Worm (Caenorhabditis elegans): ENCODE data around the gene C45G9.9.

Gene C45G9.9

DNA sequence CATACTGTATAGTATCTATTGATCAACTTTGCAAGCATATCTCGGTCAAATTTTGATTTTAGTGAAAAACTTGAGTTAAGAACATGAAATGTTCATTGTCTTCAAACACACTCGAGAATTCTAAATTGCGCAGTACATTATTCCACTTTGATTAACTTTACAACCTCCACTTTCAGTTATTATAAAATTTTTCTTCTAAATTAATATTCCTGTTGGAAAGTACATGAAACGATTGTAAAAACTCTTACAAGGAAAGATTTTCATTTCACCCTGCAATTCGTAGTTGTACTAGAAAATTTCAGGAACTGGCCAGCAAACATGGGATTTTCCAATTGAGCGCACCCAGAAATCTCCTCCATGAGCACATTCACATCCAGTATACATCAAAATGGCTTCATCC, 10.9 kb downstream of the C45G9.9 start, which contains the start of gene C45G9.14:
C45G9.14 (plus strand) TSS at position 301 of the 400 bp plus-strand sequence.
- TF ChIP-seq tbx-11 (GFP tag; IDR thresholded peaks at IDR 0.05) (no peak), ama-1 (optimal IDR thresholded peaks at IDR 0.05) (no peak), hmbx-1 (tag; optimal IDR thresholded peaks at IDR 0.05) (no peak), ets-7 (tag; optimal IDR thresholded peaks at IDR 0.05) (no peak), scrt-1 (GFP tag; IDR thresholded peaks at IDR 0.05) (no peak), tbx-37 (GFP tag; conservative IDR thresholded peaks at IDR 0.05) (no peak), ceh-36 (tag; optimal IDR thresholded peaks at IDR 0.05) (no peak), ceh-13 (GFP tag; optimal IDR thresholded peaks at IDR 0.05) (no peak), sea-1 (GFP tag; conservative IDR thresholded peaks at IDR 0.05) (no peak), B0310.2 (tag; optimal IDR thresholded peaks at IDR 0.05) (no peak), hmg-4 (GFP tag; optimal IDR thresholded peaks at IDR 0.05) (no peak), hnd-1 (tag; optimal IDR thresholded peaks at IDR 0.05) (no peak), aly-1 (tag; optimal IDR thresholded peaks at IDR 0.05) (no peak), tra-4 (tag; optimal IDR thresholded peaks at IDR 0.05) (no peak), F13C5.2 (tag; optimal IDR thresholded peaks at IDR 0.05) (no peak)

DNA sequence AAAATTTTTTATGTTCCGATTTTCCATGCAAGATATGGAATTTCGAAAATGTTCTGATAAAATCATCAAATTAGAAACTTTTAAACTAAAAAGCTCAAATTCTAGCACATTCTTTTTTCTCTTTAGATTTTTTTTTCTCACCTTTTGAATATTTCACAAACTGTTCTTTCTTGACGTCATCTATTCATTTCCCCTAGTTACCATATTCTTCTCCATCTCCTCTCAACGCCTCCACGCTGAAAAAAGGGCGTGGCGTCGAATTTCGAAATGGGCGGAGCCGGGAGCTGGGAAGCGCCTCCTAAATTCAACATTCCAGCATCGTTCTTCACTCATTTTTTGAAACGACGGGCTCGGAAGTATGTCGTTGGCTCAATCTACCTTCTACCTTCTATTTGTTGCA, 13.5 kb downstream of the C45G9.9 start, which contains the start of gene nlp-43:
nlp-43 (plus strand) TSS at position 301 of the 400 bp plus-strand sequence.
- no peak for TF ChIP-seq scrt-1 (GFP tag; IDR thresholded peaks at IDR 0.05)
- no peak for TF ChIP-seq pes-1 (GFP tag; IDR thresholded peaks at IDR 0.05)
- TF ChIP-seq tbx-37 (GFP tag; conservative IDR thresholded peaks at IDR 0.05): no peak
- no peak for TF ChIP-seq sea-1 (GFP tag; conservative IDR thresholded peaks at IDR 0.05)
- TF ChIP-seq tra-4 (tag; optimal IDR thresholded peaks at IDR 0.05): no peak
- TF ChIP-seq hnd-1 (tag; optimal IDR thresholded peaks at IDR 0.05): no peak

ce11 chrIII:5036158-5036557, 19.5 kb downstream of the C45G9.9 start, which contains the start of gene C45G9.6:
C45G9.6 (plus strand) TSS chrIII:5036458.
- TF ChIP-seq F13C5.2 (tag; optimal IDR thresholded peaks at IDR 0.05) (no peak), ets-7 (tag; optimal IDR thresholded peaks at IDR 0.05) (no peak), ceh-36 (tag; optimal IDR thresholded peaks at IDR 0.05) (no peak), flt-1 (GFP tag; IDR thresholded peaks at IDR 0.05) (no peak), hnd-1 (tag; optimal IDR thresholded peaks at IDR 0.05) (no peak), tbx-11 (GFP tag; IDR thresholded peaks at IDR 0.05) (no peak), ama-1 (optimal IDR thresholded peaks at IDR 0.05) (no peak), ceh-13 (GFP tag; optimal IDR thresholded peaks at IDR 0.05) (no peak), aly-1 (tag; optimal IDR thresholded peaks at IDR 0.05) (no peak), tbx-37 (GFP tag; conservative IDR thresholded peaks at IDR 0.05) (no peak), tra-4 (tag; optimal IDR thresholded peaks at IDR 0.05) (no peak), pes-1 (GFP tag; IDR thresholded peaks at IDR 0.05) (no peak), hmg-4 (GFP tag; optimal IDR thresholded peaks at IDR 0.05) (no peak), sea-1 (GFP tag; conservative IDR thresholded peaks at IDR 0.05) (no peak), B0310.2 (tag; optimal IDR thresholded peaks at IDR 0.05) (no peak), scrt-1 (GFP tag; IDR thresholded peaks at IDR 0.05) (no peak)

- TF ChIP-seq ceh-13 (GFP tag; optimal IDR thresholded peaks at IDR 0.05): peak; percentile 81
- peak; percentile 80 for TF ChIP-seq B0310.2 (tag; optimal IDR thresholded peaks at IDR 0.05)
- TF ChIP-seq hmg-4 (GFP tag; optimal IDR thresholded peaks at IDR 0.05): peak; percentile 97
- peak; percentile 97 for TF ChIP-seq aly-1 (tag; optimal IDR thresholded peaks at IDR 0.05)
- peak; percentile 69 for TF ChIP-seq hmbx-1 (tag; optimal IDR thresholded peaks at IDR 0.05)
- peak; percentile 90 for TF ChIP-seq tbx-37 (GFP tag; conservative IDR thresholded peaks at IDR 0.05)
- peak; percentile 90 for TF ChIP-seq tbx-11 (GFP tag; IDR thresholded peaks at IDR 0.05)
- TF ChIP-seq ceh-36 (tag; optimal IDR thresholded peaks at IDR 0.05): peak; percentile 82
- peak; percentile 91 for TF ChIP-seq F13C5.2 (tag; optimal IDR thresholded peaks at IDR 0.05)
- TF ChIP-seq pes-1 (GFP tag; IDR thresholded peaks at IDR 0.05): peak; percentile 90
- peak; percentile 85 for TF ChIP-seq ets-7 (tag; optimal IDR thresholded peaks at IDR 0.05)
- TF ChIP-seq sea-1 (GFP tag; conservative IDR thresholded peaks at IDR 0.05): peak; percentile 87
- peak; percentile 83 for TF ChIP-seq tra-4 (tag; optimal IDR thresholded peaks at IDR 0.05)
- TF ChIP-seq scrt-1 (GFP tag; IDR thresholded peaks at IDR 0.05): peak; percentile 88
- peak; percentile 82 for TF ChIP-seq flt-1 (GFP tag; IDR thresholded peaks at IDR 0.05)
- TF ChIP-seq hnd-1 (tag; optimal IDR thresholded peaks at IDR 0.05): peak; percentile 65
These were observed 24.2 kb downstream of the C45G9.9 start for ce11 chrIII:5031375-5031836.

DNA sequence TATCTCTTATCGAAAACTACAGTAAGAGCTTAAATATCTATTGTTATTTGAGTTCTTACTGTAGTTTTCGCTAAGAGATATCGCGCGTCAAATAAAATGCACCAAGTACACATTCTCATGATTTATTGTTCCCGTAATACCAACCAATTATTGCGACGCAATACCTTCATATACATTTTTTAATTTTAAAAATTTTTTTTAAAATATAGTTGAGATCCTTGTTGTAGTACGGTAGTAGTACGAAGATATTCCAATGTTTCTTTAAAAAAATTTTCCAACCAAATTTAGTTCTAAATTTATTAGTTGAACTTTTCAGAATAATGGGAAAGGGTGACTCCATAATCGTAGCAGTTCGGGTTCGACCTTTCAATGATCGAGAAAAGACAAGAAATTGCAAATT, 25.0 kb downstream of the C45G9.9 start, which contains the start of gene klp-6:
klp-6 (plus strand) TSS at position 301 of the 400 bp plus-strand sequence.
- no peak for TF ChIP-seq tbx-11 (GFP tag; IDR thresholded peaks at IDR 0.05)
- no peak for TF ChIP-seq hmbx-1 (tag; optimal IDR thresholded peaks at IDR 0.05)
- no peak for TF ChIP-seq pes-1 (GFP tag; IDR thresholded peaks at IDR 0.05)
- no peak for TF ChIP-seq aly-1 (tag; optimal IDR thresholded peaks at IDR 0.05)
- TF ChIP-seq ceh-36 (tag; optimal IDR thresholded peaks at IDR 0.05): no peak
- TF ChIP-seq scrt-1 (GFP tag; IDR thresholded peaks at IDR 0.05): no peak
- no peak for TF ChIP-seq ama-1 (optimal IDR thresholded peaks at IDR 0.05)
- TF ChIP-seq F13C5.2 (tag; optimal IDR thresholded peaks at IDR 0.05): no peak
- TF ChIP-seq tra-4 (tag; optimal IDR thresholded peaks at IDR 0.05): no peak
- TF ChIP-seq hnd-1 (tag; optimal IDR thresholded peaks at IDR 0.05): no peak
- TF ChIP-seq sea-1 (GFP tag; conservative IDR thresholded peaks at IDR 0.05): no peak

- peak; percentile 27 for TF ChIP-seq ama-1 (optimal IDR thresholded peaks at IDR 0.05)
- 0 out of 2 replicates have a peak, but pooled peaks have one; percentile 16 for TF ChIP-seq sea-1 (GFP tag; conservative IDR thresholded peaks at IDR 0.05)
- peak; percentile 32 for TF ChIP-seq B0310.2 (tag; optimal IDR thresholded peaks at IDR 0.05)
- no peak for TF ChIP-seq tra-4 (tag; optimal IDR thresholded peaks at IDR 0.05)
These were observed 28.4 kb downstream of the C45G9.9 start for ce11 chrIII:5027219-5027618.

DNA sequence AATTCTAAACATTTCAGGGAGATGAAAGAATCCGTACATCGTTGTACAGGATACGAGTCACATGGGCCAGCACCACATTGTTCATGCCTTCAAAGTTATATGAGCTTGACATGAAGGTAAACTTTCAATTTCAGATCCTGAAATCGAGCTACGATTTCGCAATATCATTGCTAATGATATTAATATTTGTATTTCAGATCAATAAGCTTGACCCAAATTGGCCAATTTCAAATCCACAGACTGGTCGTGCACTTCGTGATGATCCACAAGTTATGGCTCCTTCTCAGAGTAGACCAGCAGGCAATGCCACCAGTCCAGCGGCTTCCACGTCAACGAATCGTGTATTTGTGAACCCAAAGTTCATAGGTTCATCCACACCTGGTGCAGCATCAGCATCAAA, 29.2 kb downstream of the C45G9.9 start:
- no peak for TF ChIP-seq F13C5.2 (tag; optimal IDR thresholded peaks at IDR 0.05)
- no peak for TF ChIP-seq flt-1 (GFP tag; IDR thresholded peaks at IDR 0.05)
- TF ChIP-seq ets-7 (tag; optimal IDR thresholded peaks at IDR 0.05): no peak
- TF ChIP-seq sea-1 (GFP tag; conservative IDR thresholded peaks at IDR 0.05): no peak
- no peak for TF ChIP-seq pes-1 (GFP tag; IDR thresholded peaks at IDR 0.05)
